Worm (Caenorhabditis elegans): Measurements from ENCODE around the gene csr-1.

- TF ChIP-seq ama-1 (optimal IDR thresholded peaks at IDR 0.05) = no peak
- TF ChIP-seq ceh-82 (tag; optimal IDR thresholded peaks at IDR 0.05) = no peak
- no peak for TF ChIP-seq aly-2 (tag; optimal IDR thresholded peaks at IDR 0.05)
- TF ChIP-seq pqm-1 (tag; optimal IDR thresholded peaks at IDR 0.05) = no peak
- TF ChIP-seq nhr-76 (tag; optimal IDR thresholded peaks at IDR 0.05) = no peak
- no peak for TF ChIP-seq nhr-237 (tag; optimal IDR thresholded peaks at IDR 0.05)
- TF ChIP-seq R02D3.7 (tag; optimal IDR thresholded peaks at IDR 0.05) = no peak
- TF ChIP-seq ztf-4 (tag; optimal IDR thresholded peaks at IDR 0.05) = no peak
- TF ChIP-seq fkh-10 (GFP tag; optimal IDR thresholded peaks at IDR 0.05) = no peak
- no peak for TF ChIP-seq zag-1 (tag; optimal IDR thresholded peaks at IDR 0.05)
- no peak for TF ChIP-seq fos-1 (tag; optimal IDR thresholded peaks at IDR 0.05)
Observed at ce11 chrIV:7917881-7918280, 39.2 kb upstream of the csr-1 start.
